Fruit fly (Drosophila melanogaster): ENCODE measurements around the gene CG3009.

dm6 chrX:4699370-4699769, 32.9 kb upstream of the CG3009 start:
- TF ChIP-seq Ets98B (GFP tag; IDR thresholded peaks at IDR 0.05) (no peak), CG12605 (GFP tag; IDR thresholded peaks at IDR 0.05) (no peak), EcR (GFP tag; optimal IDR thresholded peaks at IDR 0.05) (no peak), rn (GFP tag; IDR thresholded peaks at IDR 0.05) (no peak), CG10348 (GFP tag; IDR thresholded peaks at IDR 0.05) (no peak), Snoo (tag; optimal IDR thresholded peaks at IDR 0.05) (no peak), CG34367 (tag; optimal IDR thresholded peaks at IDR 0.05) (no peak), fd96Ca (GFP tag; IDR thresholded peaks at IDR 0.05) (no peak), CG32121 (GFP tag; IDR thresholded peaks at IDR 0.05) (no peak), Pif1A (GFP tag; optimal IDR thresholded peaks at IDR 0.05) (no peak), D1 (tag; optimal IDR thresholded peaks at IDR 0.05) (no peak), CG14655 (GFP tag; optimal IDR thresholded peaks at IDR 0.05) (no peak), gl (tag; optimal IDR thresholded peaks at IDR 0.05) (no peak)

All from whole organism, pupa.